Fruit fly (Drosophila melanogaster): ENCODE data around the gene Obp83b.

dm6 chr3R:5998235-5998666, 21.6 kb upstream of the Obp83b start:
- TF ChIP-seq CG17829 (tag; optimal IDR thresholded peaks at IDR 0.05) (peak; percentile 46), Blimp-1 (GFP tag; optimal IDR thresholded peaks at IDR 0.05) (peak; percentile 44), CG12744 (GFP tag; optimal IDR thresholded peaks at IDR 0.05) (no peak), CG5953 (GFP tag; IDR thresholded peaks at IDR 0.05) (no peak), lmd (GFP tag; IDR thresholded peaks at IDR 0.05) (peak; percentile 51), gsb-n (tag; optimal IDR thresholded peaks at IDR 0.05) (peak; percentile 3), E2f1 (GFP tag; IDR thresholded peaks at IDR 0.05) (0 out of 2 replicates have a peak, but pooled peaks have one; percentile 18), kay (GFP tag; optimal IDR thresholded peaks at IDR 0.05) (no peak), zfh2 (GFP tag; optimal IDR thresholded peaks at IDR 0.05) (no peak), odd (GFP tag; optimal IDR thresholded peaks at IDR 0.05) (peak; percentile 15), Atf-2 (GFP tag; optimal IDR thresholded peaks at IDR 0.05) (peak; percentile 30)

Data from whole organism, embryonic.